Fruit fly (Drosophila melanogaster) Kc167 (cell line): ENCODE results near the gene ifc.

Experiments used
- Myc ChIP-seq: fragments of >200 bp; optimal IDR thresholded peaks from 2 replicates; lab custom pipeline; 2017; ENCODE audit warnings: missing external identifiers
- Sin3A ChIP-seq: fragments of >200 bp; optimal IDR thresholded peaks from 2 replicates; lab custom pipeline; 2018; ENCODE audit warnings: missing external identifiers
- h ChIP-seq: fragments of >200 bp; optimal IDR thresholded peaks from 3 replicates; lab custom pipeline; 2018; ENCODE audit warnings: missing external identifiers
- insv ChIP-seq: fragments of >200 bp; optimal IDR thresholded peaks from 3 replicates; lab custom pipeline; 2018; ENCODE audit warnings: missing external identifiers
- psq ChIP-seq: fragments of >200 bp; optimal IDR thresholded peaks from 2 replicates; lab custom pipeline; 2017; ENCODE audit warnings: missing external identifiers
- ttk ChIP-seq: sonication (Bioruptor generic); optimal IDR thresholded peaks from 2 replicates; lab custom pipeline; 2017; ENCODE audit warnings: missing external identifiers

The ifc gene

DNA sequence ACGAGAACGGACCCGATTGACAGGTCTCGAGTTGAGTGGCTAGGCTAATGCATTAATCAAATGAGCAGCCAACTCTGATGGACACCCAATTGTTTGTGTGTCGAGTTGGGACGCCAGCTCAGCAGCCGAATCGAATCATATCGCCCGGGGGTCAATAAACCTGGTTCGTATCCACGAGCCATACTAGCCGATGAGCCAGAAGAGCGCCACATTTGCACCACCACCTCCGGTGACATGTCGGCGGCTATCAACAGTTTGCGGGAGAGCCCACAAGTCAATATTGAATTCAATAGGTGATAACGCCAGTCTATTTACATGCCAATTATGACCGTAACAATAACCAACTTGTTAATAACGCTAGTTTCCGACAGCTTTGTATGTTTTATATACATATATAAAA lies 12.0 kb upstream of the ifc start:
- TF ChIP-seq ttk (no peak), h (no peak), Sin3A (lab: Kevin White, UChicago) (no peak)

- TF ChIP-seq insv (lab: Kevin White, UChicago) (no peak), psq (lab: Kevin White, UChicago) (no peak), h (no peak), Myc (lab: Kevin White, UChicago) (no peak)
Measured at dm6 chr2L:5975025-5975539, 11.1 kb upstream of the ifc start.

dm6 chr2L:5975601-5976000 lies 10.5 kb upstream of the ifc start:
- no peak for TF ChIP-seq h
- TF ChIP-seq Myc (lab: Kevin White, UChicago), result no peak
- no peak for TF ChIP-seq insv (lab: Kevin White, UChicago)
- no peak for TF ChIP-seq ttk
- TF ChIP-seq Sin3A (lab: Kevin White, UChicago), result no peak
- TF ChIP-seq psq (lab: Kevin White, UChicago), result no peak

DNA sequence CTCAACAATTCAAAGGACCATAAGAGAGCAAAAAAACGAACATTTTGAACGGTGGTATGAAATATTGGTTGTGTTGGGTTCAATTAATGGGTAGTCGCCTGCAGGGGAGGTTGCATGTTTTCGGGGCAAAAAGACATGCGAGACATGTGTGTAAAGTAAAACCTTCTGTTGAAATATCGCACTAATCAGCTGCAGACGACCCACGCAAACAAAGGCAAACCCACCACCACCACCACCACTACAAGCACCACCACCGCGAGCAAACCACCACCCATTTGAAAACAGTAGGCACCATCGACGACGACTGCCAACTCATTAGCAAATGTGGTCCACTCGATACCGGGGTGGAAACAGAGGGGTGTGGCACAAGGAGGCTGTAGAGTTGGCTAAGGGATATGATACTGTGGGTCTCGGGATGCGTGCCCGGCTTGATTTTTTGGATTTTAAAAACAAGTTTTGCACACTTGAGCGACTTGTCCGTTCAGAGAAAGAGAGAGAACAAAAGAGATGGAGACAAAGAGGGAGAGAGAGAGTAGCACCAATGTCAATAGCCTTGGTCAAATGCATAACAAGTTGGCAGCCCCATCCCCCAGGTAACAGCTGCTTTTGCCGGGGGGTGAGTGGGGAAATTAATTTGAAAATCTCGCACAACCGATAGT lies 8.9 kb upstream of the ifc start:
- TF ChIP-seq Sin3A (lab: Kevin White, UChicago) (no peak), Myc (lab: Kevin White, UChicago) (no peak), psq (lab: Kevin White, UChicago) (no peak), ttk (no peak), insv (lab: Kevin White, UChicago) (no peak), h (no peak)

DNA sequence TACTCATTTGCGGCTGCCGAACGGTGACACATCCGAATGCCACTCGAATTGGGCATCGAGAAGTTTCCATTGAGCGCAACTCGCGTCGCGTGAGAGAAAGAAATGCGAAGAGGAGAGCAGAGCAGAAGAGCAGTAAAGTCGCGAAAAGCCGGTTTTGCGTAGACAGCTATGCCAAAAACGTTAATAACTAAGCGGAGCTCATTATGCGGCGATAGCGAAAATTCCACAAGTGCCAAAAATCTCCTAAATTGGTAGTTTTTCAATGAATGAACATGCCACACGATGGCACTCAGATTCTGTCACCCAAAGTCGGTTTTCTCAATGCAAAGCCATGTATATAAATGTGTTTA lies 8.4 kb upstream of the ifc start:
- TF ChIP-seq Myc (lab: Kevin White, UChicago) (no peak), psq (lab: Kevin White, UChicago) (no peak), ttk (no peak), h (no peak), insv (lab: Kevin White, UChicago) (no peak), Sin3A (lab: Kevin White, UChicago) (no peak)

DNA sequence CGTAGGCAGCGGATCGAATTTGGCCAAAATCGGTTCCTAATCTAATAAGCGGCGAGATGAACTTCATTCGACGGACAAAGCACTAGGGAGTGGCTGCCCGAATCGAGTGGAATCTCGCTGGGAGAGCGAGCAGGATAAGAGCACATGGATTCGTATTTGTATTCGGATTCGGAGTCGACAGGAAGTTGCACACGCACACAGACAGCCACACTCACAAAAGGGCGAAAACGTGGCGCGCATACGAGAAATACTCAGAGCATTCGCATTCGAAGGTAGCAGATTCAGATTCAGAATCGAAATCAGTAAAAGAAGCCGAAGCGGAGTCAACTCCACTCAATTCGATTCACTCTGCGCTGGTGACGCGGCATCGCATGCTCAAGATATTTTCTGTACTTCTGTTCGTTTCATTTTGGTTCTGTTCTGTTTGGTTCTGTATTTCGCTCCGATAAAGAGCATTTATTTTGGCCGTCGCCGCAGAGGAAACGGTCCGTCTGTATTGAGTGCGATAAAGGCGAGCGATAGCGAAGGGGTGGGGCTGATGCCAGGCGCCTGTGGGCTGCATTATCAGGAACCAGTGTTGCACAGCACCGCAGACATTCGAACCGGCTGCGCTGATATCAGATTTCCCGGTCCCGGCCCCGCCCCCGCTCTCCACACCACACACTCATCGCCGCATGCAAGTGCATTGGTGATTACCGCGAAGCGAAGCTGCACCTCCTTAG lies 7.7 kb upstream of the ifc start:
- TF ChIP-seq h (no peak), insv (lab: Kevin White, UChicago) (no peak), Myc (lab: Kevin White, UChicago) (no peak), ttk (no peak), Sin3A (lab: Kevin White, UChicago) (no peak), psq (lab: Kevin White, UChicago) (no peak)

DNA sequence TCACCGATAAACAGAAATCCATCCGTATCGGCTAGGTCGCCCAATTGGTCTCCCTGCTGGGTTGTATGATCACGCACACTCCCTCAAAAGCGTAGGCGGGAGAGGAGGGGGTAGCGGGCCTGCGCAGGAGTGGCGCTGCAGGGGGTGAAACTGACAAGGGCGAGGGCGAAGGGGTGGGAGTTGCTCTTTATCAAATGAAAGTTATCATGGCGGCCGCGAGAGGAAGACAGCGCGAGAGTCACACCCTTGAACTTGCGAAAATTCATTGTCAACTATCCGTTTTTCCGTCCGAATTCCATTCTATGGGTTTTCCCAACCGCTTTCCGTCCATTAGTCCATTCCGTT lies 7.1 kb upstream of the ifc start:
- TF ChIP-seq Sin3A (lab: Kevin White, UChicago), result no peak
- TF ChIP-seq Myc (lab: Kevin White, UChicago), result no peak
- TF ChIP-seq ttk, result no peak
- TF ChIP-seq insv (lab: Kevin White, UChicago), result no peak
- no peak for TF ChIP-seq psq (lab: Kevin White, UChicago)
- TF ChIP-seq h, result no peak

dm6 chr2L:5979957-5980861 lies 5.9 kb upstream of the ifc start:
- no peak for TF ChIP-seq Sin3A (lab: Kevin White, UChicago)

- TF ChIP-seq Myc (lab: Kevin White, UChicago) (no peak), h (no peak), psq (lab: Kevin White, UChicago) (no peak), Sin3A (lab: Kevin White, UChicago) (no peak), ttk (no peak), insv (lab: Kevin White, UChicago) (no peak)
Measured at dm6 chr2L:5980862-5981432, 5.2 kb upstream of the ifc start, which contains the start of gene chic. Gene chic, minus strand, starts transcription at chr2L:5981018.

DNA sequence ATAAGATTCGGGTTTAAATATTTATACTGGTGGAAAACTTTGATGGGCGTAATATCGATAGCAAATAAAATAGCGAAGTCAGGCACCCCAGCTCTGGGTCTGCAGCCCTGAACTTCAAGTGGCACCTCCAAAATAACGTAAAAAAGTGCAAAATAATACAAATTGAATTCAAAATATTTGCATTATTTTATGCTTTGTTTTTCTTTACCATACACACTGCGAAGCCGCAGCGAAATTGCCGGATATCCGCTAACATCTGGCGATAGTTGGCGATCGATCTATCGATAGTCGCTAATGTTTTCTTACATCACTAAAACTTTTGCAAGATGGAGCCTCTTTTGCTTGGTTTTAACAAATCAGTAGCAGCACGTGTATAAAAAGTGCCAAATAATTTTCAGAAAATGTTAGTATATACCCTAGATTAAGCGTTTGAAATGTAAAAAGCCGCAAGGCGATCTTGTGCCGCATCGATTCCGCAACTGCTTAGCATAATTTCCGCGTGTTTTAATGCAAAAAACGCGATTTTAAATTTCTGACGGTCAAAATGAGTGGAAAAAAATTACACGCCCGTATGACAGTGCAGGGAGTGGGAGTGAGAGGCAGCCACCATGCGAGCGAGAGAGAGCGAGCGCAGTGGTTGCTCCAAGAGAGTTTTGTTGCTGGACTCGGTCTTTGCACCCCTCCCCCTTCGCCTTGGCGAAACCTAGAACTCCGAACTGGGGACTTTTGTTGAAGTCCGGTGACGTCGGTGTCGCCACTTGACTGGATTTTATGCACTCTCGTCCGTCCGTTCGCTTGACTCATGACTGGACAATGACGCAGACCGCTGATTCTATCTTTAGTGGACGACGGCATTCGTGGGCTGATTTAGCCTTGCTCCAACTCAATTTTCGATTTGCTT lies 4.5 kb upstream of the ifc start, which contains the start of gene eIF4A:
eIF4A (plus strand) TSS at position 332 of the 901 bp plus-strand sequence.
- TF ChIP-seq insv (lab: Kevin White, UChicago) (no peak), psq (lab: Kevin White, UChicago) (no peak), Myc (lab: Kevin White, UChicago) (no peak), h (no peak), ttk (no peak), Sin3A (lab: Kevin White, UChicago) (no peak)
